Worm (Caenorhabditis elegans): Measurements from ENCODE around the gene str-149.

str-149 gene

DNA sequence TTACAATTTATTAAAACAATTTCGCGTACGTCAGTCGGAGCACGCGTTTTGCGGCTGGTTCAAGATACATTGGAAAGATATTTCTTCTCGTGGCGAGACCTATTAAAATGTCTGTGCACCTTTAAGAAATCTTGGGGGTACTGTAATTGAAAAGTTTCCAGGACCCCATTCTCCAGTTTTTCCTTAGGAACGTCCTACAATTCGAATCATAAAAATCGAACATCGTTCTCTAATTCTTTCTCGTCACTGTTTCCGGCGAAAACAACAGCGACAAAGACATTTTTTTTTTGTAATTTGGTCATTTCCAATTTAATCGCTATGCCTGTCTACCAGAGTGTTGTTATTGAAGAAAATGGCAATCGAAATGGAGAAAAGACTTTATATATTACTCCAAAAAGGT, 36.6 kb upstream of the str-149 start, which contains the start of gene Y32B12B.1:
Gene Y32B12B.1, plus strand, starts transcription at position 301 of the 400 bp plus-strand sequence.
- no peak for TF ChIP-seq egrh-3 (GFP tag; IDR thresholded peaks at IDR 0.05)
- no peak for TF ChIP-seq tlf-1 (GFP tag; optimal IDR thresholded peaks at IDR 0.05)
- no peak for TF ChIP-seq F57C9.4 (tag; optimal IDR thresholded peaks at IDR 0.05)
- no peak for TF ChIP-seq repo-1 (tag; optimal IDR thresholded peaks at IDR 0.05)
- no peak for TF ChIP-seq ets-4 (GFP tag; optimal IDR thresholded peaks at IDR 0.05)
- TF ChIP-seq pha-4 (tag; optimal IDR thresholded peaks at IDR 0.05), result no peak
- TF ChIP-seq madf-6 (GFP tag; IDR thresholded peaks at IDR 0.05), result no peak
- TF ChIP-seq sptf-2 (GFP tag; optimal IDR thresholded peaks at IDR 0.05), result no peak
- no peak for TF ChIP-seq atf-7 (tag; optimal IDR thresholded peaks at IDR 0.05)
- no peak for TF ChIP-seq cebp-2 (GFP tag; IDR thresholded peaks at IDR 0.05)
- TF ChIP-seq D2030.7 (GFP tag; IDR thresholded peaks at IDR 0.05), result no peak
- TF ChIP-seq mcd-1 (GFP tag; IDR thresholded peaks at IDR 0.05), result no peak
- no peak for TF ChIP-seq ekl-4 (GFP tag; IDR thresholded peaks at IDR 0.05)

DNA sequence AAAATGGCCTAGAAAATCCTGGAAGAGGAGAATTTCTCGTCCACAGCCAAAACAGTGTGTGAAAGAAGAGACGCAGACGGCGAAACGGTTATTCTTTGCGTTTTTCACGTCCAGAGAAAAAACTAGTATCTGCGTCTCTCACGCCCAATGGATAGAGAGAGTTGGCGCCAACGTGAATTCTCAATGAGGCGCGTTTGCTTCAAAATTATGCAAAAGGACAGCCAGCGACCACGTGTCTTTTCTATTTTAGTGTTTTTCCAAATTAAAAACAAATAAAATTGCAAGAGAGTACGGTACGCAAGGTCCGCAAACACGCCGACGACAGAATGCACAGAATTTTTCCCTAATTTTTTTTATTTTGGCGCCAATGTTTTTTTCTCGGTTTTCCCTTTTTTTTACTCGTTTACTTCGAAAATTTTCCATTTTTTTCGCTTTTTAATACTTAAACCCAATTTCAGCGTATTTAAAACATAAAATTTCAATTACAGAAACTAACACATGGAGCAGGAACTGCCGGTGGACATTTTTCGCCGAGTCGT, 35.3 kb upstream of the str-149 start, which contains the start of gene Y32B12B.2:
Gene Y32B12B.2, plus strand, starts transcription at position 489 of the 539 bp plus-strand sequence.
- TF ChIP-seq sptf-2 (GFP tag; optimal IDR thresholded peaks at IDR 0.05) (no peak), mcd-1 (GFP tag; IDR thresholded peaks at IDR 0.05) (peak; percentile 85), Y79H2A.3 (GFP tag; conservative IDR thresholded peaks at IDR 0.05) (peak; percentile 64; the same call in 1 of the 2 replicates), nfya-1 (tag; optimal IDR thresholded peaks at IDR 0.05; ENCODE audit: borderline replicate concordance, insufficient read depth) (no peak), attf-3 (GFP tag; conservative IDR thresholded peaks at IDR 0.05) (no peak; the same call in 1 of the 2 replicates), attf-5 (GFP tag; optimal IDR thresholded peaks at IDR 0.05) (peak; percentile 50), sdz-38 (tag; optimal IDR thresholded peaks at IDR 0.05) (no peak), fkh-3 (tag; optimal IDR thresholded peaks at IDR 0.05) (no peak), lir-1 (GFP tag; conservative IDR thresholded peaks at IDR 0.05) (peak; percentile 28; the same call in 1 of the 2 replicates), egl-44 (GFP tag; IDR thresholded peaks at IDR 0.05) (no peak), ztf-28 (GFP tag; IDR thresholded peaks at IDR 0.05) (peak; percentile 41; the same call in 1 of the 2 replicates), madf-6 (GFP tag; IDR thresholded peaks at IDR 0.05) (no peak; the same call in none of the 2 replicates), ceh-58 (GFP tag; IDR thresholded peaks at IDR 0.05) (no peak), madf-10 (tag; optimal IDR thresholded peaks at IDR 0.05) (no peak), Y95B8A.8 (GFP tag; IDR thresholded peaks at IDR 0.05) (no peak), Y53G8AR.9 (GFP tag; conservative IDR thresholded peaks at IDR 0.05) (0 out of 2 replicates have a peak, but pooled peaks have one; percentile 25), hmg-20 (GFP tag; IDR thresholded peaks at IDR 0.05) (no peak), ztf-26 (tag; optimal IDR thresholded peaks at IDR 0.05) (no peak), pha-4 (tag; optimal IDR thresholded peaks at IDR 0.05) (no peak), atf-7 (tag; optimal IDR thresholded peaks at IDR 0.05) (no peak), him-1 (tag; optimal IDR thresholded peaks at IDR 0.05) (no peak), B0336.3 (GFP tag; IDR thresholded peaks at IDR 0.05) (peak; percentile 63; the same call in 1 of the 2 replicates), T07F8.4 (tag; optimal IDR thresholded peaks at IDR 0.05) (no peak), B0035.1 (tag; optimal IDR thresholded peaks at IDR 0.05) (no peak), egl-18 (GFP tag; IDR thresholded peaks at IDR 0.05) (no peak), F37B4.10 (GFP tag; IDR thresholded peaks at IDR 0.05) (no peak), hlh-12 (tag; optimal IDR thresholded peaks at IDR 0.05) (no peak), dpff-1 (tag; optimal IDR thresholded peaks at IDR 0.05) (no peak), F55B11.4 (tag; optimal IDR thresholded peaks at IDR 0.05; ENCODE audit: borderline replicate concordance, insufficient read depth) (no peak), F22D6.2 (tag; optimal IDR thresholded peaks at IDR 0.05) (no peak), snpc-1.3 (tag; optimal IDR thresholded peaks at IDR 0.05; ENCODE audit: insufficient read depth) (no peak), lin-40 (tag; optimal IDR thresholded peaks at IDR 0.05) (no peak), F57C9.4 (tag; optimal IDR thresholded peaks at IDR 0.05) (no peak), F49E8.2 (tag; optimal IDR thresholded peaks at IDR 0.05; ENCODE audit: insufficient read depth) (peak; percentile 33), sea-2 (GFP tag; IDR thresholded peaks at IDR 0.05) (0 out of 2 replicates have a peak, but pooled peaks have one; percentile 32), athp-1 (tag; optimal IDR thresholded peaks at IDR 0.05) (peak; percentile 9), snpc-3.4 (tag; optimal IDR thresholded peaks at IDR 0.05) (no peak), nhr-27 (tag; optimal IDR thresholded peaks at IDR 0.05) (no peak), B0261.1 (tag; optimal IDR thresholded peaks at IDR 0.05) (no peak)

Measured in whole organism, young adult.